Fruit fly (Drosophila melanogaster) whole organism, pupa: ENCODE data around the gene Wdfy2.

Source experiments
- CG10348 ChIP-seq: fragments of 200-800 bp; sonication (Bioruptor generic); IDR thresholded peaks from 2 replicates; pipeline ENCODE4 v1.3.6; 2022; ENCODE audit warnings: missing biosample characterization, missing genetic modification characterization
- CG12605 ChIP-seq: fragments of 200-800 bp; sonication (Bioruptor generic); IDR thresholded peaks from 2 replicates; pipeline ENCODE4 v1.3.6; 2022; ENCODE audit warnings: missing biosample characterization, missing genetic modification characterization
- CG13204 ChIP-seq: fragments of 200-800 bp; sonication (Bioruptor generic); optimal IDR thresholded peaks from 2 replicates; lab custom pipeline; 2018; ENCODE audit warnings: missing biosample characterization, mild to moderate bottlenecking, missing genetic modification characterization, moderate library complexity
- CG14655 ChIP-seq: fragments of 200-800 bp; sonication (Bioruptor generic); optimal IDR thresholded peaks from 3 replicates; lab custom pipeline; 2017; ENCODE audit warnings: mild to moderate bottlenecking, missing biosample characterization, missing genetic modification reagents, missing genetic modification characterization
- CG15710 ChIP-seq: fragments of 200-800 bp; sonication (Bioruptor generic); optimal IDR thresholded peaks from 2 replicates; lab custom pipeline; 2018; ENCODE audit warnings: missing biosample characterization, mild to moderate bottlenecking, missing genetic modification characterization, moderate library complexity
- CG17806 ChIP-seq: fragments of 200-800 bp; sonication (Bioruptor generic); optimal IDR thresholded peaks from 2 replicates; lab custom pipeline; 2018; ENCODE audit warnings: missing biosample characterization, mild to moderate bottlenecking, missing genetic modification characterization, moderate library complexity
- CG32121 ChIP-seq: fragments of 200-800 bp; sonication (Bioruptor generic); IDR thresholded peaks from 2 replicates; pipeline ENCODE4 v1.3.6; 2022; ENCODE audit warnings: missing biosample characterization, missing genetic modification characterization
- CG34367 ChIP-seq: fragments of 200-800 bp; sonication (Bioruptor generic); optimal IDR thresholded peaks from 2 replicates; lab custom pipeline; 2018; ENCODE audit warnings: missing biosample characterization, mild to moderate bottlenecking, missing genetic modification characterization
- CG4496 ChIP-seq: fragments of 200-800 bp; sonication (Bioruptor generic); IDR thresholded peaks from 3 replicates; pipeline ENCODE4 v1.3.6; 2022; ENCODE audit warnings: missing biosample characterization, missing genetic modification characterization
- CG8159 ChIP-seq: fragments of 200-800 bp; sonication (Bioruptor generic); optimal IDR thresholded peaks from 3 replicates; lab custom pipeline; 2018; ENCODE audit warnings: missing biosample characterization, mild to moderate bottlenecking, missing genetic modification characterization, moderate library complexity
- CG8301 ChIP-seq: fragments of 200-800 bp; sonication (Bioruptor generic); optimal IDR thresholded peaks from 2 replicates; lab custom pipeline; 2018; ENCODE audit warnings: missing biosample characterization, mild to moderate bottlenecking, missing genetic modification characterization
- CG9948 ChIP-seq: fragments of 200-800 bp; sonication (Bioruptor generic); optimal IDR thresholded peaks from 2 replicates; lab custom pipeline; 2018; ENCODE audit warnings: missing biosample characterization, mild to moderate bottlenecking, missing genetic modification characterization, moderate library complexity
- D1 ChIP-seq: fragments of 200-800 bp; sonication (Bioruptor generic); optimal IDR thresholded peaks from 2 replicates; lab custom pipeline; 2018; ENCODE audit warnings: missing biosample characterization, mild to moderate bottlenecking, missing genetic modification characterization, moderate library complexity
- EcR ChIP-seq: fragments of 200-800 bp; sonication (Bioruptor generic); optimal IDR thresholded peaks from 3 replicates; lab custom pipeline; 2019; ENCODE audit warnings: missing biosample characterization, missing genetic modification characterization, mild to moderate bottlenecking, moderate library complexity, missing genetic modification reagents
- Ets98B ChIP-seq: fragments of 200-800 bp; sonication (Bioruptor generic); IDR thresholded peaks from 2 replicates; pipeline ENCODE4 v1.3.6; 2022; ENCODE audit warnings: missing biosample characterization, missing genetic modification characterization
- Pif1A ChIP-seq: fragments of 200-800 bp; sonication (Bioruptor generic); optimal IDR thresholded peaks from 3 replicates; lab custom pipeline; 2016; ENCODE audit warnings: missing biosample characterization, missing genetic modification characterization
- Pif1B ChIP-seq: fragments of 200-800 bp; sonication (Bioruptor generic); optimal IDR thresholded peaks from 3 replicates; lab custom pipeline; 2016; ENCODE audit warnings: missing biosample characterization, missing genetic modification characterization
- Snoo ChIP-seq: fragments of 200-800 bp; sonication (Bioruptor generic); optimal IDR thresholded peaks from 3 replicates; lab custom pipeline; 2017; ENCODE audit warnings: missing biosample characterization, mild to moderate bottlenecking, missing genetic modification characterization, inconsistent platforms
- fd96Ca ChIP-seq: fragments of 200-800 bp; sonication (Bioruptor generic); IDR thresholded peaks from 3 replicates; pipeline ENCODE4 v1.3.6; 2022; ENCODE audit warnings: missing biosample characterization, missing genetic modification characterization
- gl ChIP-seq: fragments of 200-800 bp; sonication (Bioruptor generic); optimal IDR thresholded peaks from 2 replicates; lab custom pipeline; 2018; ENCODE audit warnings: missing biosample characterization, mild to moderate bottlenecking, missing genetic modification characterization
- rn ChIP-seq: fragments of 200-800 bp; sonication (Bioruptor generic); IDR thresholded peaks from 2 replicates; pipeline ENCODE4 v1.3.6; 2022; ENCODE audit warnings: missing biosample characterization, missing genetic modification characterization

The Wdfy2 gene

dm6 chr2L:10393467-10393866 lies 29.6 kb upstream of the Wdfy2 start:
- TF ChIP-seq EcR (GFP tag; lab: Kevin White, UChicago) (no peak), CG4496 (no peak), gl (no peak), CG32121 (no peak), CG12605 (GFP tag; lab: Robert Waterston, UW) (no peak), Pif1B (GFP tag; lab: Kevin White, UChicago) (no peak), CG15710 (no peak), Snoo (tag; lab: Kevin White, UChicago) (no peak), CG8301 (tag; lab: Kevin White, UChicago) (no peak), CG10348 (GFP tag; lab: Robert Waterston, UW) (no peak), CG13204 (GFP tag; lab: Kevin White, UChicago) (no peak), rn (GFP tag; lab: Robert Waterston, UW) (no peak), CG34367 (tag; lab: Kevin White, UChicago) (no peak), CG17806 (tag; lab: Kevin White, UChicago) (no peak)

DNA sequence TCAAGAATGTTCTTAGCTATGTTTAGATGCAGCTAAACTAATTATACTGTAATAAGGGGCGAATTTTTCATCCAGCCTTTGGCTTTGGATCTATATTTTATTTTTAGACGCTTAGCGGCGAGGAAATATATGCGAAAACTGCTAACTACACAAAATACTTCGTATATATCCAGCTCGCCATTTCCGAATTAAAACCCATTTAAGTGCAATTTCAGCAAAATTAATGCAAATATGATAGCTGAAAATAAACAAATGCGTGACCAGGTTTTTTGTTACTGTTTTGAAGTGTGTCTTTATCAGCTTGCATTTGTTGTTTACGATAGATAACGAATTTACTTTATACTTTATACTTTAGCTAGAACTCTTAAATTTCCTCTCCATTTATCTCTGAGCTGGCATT lies 28.1 kb upstream of the Wdfy2 start:
- TF ChIP-seq CG34367 (tag; lab: Kevin White, UChicago): no peak
- TF ChIP-seq fd96Ca (GFP tag; lab: Robert Waterston, UW): no peak
- no peak for TF ChIP-seq Ets98B
- TF ChIP-seq D1 (tag; lab: Kevin White, UChicago): no peak
- no peak for TF ChIP-seq EcR (GFP tag; lab: Kevin White, UChicago)
- no peak for TF ChIP-seq gl
- no peak for TF ChIP-seq CG15710
- no peak for TF ChIP-seq CG13204 (GFP tag; lab: Kevin White, UChicago)
- TF ChIP-seq CG4496: no peak
- TF ChIP-seq Pif1B (GFP tag; lab: Kevin White, UChicago): no peak
- no peak for TF ChIP-seq CG8159
- TF ChIP-seq rn (GFP tag; lab: Robert Waterston, UW): no peak
- TF ChIP-seq CG10348 (GFP tag; lab: Robert Waterston, UW): no peak
- TF ChIP-seq CG32121: no peak
- TF ChIP-seq Pif1A: no peak
- TF ChIP-seq Snoo (tag; lab: Kevin White, UChicago): no peak
- TF ChIP-seq CG14655 (GFP tag; lab: Kevin White, UChicago): no peak
- no peak for TF ChIP-seq CG8301 (tag; lab: Kevin White, UChicago)
- no peak for TF ChIP-seq CG12605 (GFP tag; lab: Robert Waterston, UW)
- no peak for TF ChIP-seq CG17806 (tag; lab: Kevin White, UChicago)

DNA sequence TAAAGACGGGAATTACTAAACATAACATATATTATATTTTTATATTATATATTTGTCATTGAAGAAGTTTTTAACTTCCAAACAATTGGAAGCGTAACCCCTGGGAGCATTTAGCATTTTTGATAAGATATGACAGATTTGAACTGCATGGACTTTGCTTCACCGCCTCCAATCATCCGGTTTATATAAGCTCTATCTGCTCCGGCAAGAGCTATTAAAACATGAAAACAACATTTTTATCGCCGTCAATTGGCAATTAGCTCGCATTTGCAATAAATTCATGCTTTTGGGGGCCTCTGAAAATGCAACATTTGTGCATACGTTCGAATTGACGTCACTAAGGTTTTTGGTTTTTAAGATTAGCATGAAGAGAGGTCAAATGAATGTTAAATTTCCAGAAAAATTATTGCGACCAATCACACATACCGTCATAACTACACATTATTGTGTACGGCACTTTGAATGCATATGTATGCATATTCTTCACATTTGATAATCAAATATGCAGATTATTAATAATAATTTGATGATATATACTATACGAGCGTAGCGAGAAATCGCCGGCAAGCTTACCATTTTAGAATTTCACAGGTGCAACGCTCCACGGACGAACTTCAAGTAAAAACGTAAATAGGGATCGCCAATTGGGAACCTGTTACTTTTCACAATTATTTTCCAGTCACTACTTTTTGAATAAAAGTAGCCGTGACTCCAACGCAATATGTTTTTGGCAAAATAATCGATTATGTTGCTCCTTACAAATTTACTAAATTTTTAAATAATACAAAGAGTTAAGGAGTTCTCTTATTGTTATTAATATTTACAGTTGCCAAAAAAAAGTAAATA lies 27.2 kb upstream of the Wdfy2 start, which contains the start of gene Mdh1:
Gene Mdh1, minus strand, starts transcription at position 691 of the 846 bp plus-strand sequence.
- peak; percentile 20 for TF ChIP-seq EcR (GFP tag; lab: Kevin White, UChicago)
- no peak for TF ChIP-seq CG8159

- no peak for TF ChIP-seq EcR (GFP tag; lab: Kevin White, UChicago)
- TF ChIP-seq CG4496: no peak
- TF ChIP-seq CG10348 (GFP tag; lab: Robert Waterston, UW): no peak
- no peak for TF ChIP-seq CG8159
- no peak for TF ChIP-seq CG14655 (GFP tag; lab: Kevin White, UChicago)
- no peak for TF ChIP-seq gl
- no peak for TF ChIP-seq CG9948 (tag; lab: Kevin White, UChicago)
- no peak for TF ChIP-seq rn (GFP tag; lab: Robert Waterston, UW)
- TF ChIP-seq fd96Ca (GFP tag; lab: Robert Waterston, UW): no peak
- TF ChIP-seq CG17806 (tag; lab: Kevin White, UChicago): no peak
- TF ChIP-seq Pif1A: no peak
- TF ChIP-seq, all 21 proteins: peak for 0
Observed at dm6 chr2L:10396488-10396824, 26.6 kb upstream of the Wdfy2 start, which contains the start of gene Cnot4. Gene Cnot4 (plus strand): TSS chr2L:10396716.

DNA sequence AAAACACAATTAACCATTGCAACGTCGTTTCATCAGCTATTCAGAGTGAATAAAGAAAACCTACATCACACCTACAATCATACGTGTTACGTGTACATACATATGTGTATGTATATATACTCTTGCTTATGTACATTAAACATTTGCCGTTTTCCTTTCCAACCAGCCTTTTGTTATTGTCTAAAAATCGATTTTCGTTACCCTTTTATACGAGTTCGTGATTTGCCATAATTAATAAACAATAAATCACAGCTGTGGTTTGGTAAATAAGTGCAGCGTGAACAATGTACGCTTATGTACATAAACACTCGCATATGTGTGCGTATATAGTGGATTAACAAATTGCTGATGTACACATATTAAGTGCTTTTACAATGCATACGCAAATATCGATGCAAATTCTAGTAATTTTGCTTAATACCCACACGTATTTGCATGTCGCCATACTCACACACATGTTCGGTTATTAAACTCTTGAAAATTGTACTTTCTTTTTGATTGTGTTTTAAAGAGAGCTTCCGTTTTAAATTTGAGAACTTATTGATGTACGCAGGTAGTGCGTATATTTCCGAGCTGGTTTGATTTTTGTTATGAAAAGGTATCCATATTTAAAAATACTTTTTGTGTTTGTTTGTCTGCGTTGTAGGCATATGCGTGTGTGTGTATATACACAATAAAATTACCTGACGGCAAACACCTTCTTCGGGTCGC lies 26.1 kb upstream of the Wdfy2 start:
- TF ChIP-seq CG8159 (no peak), Pif1A (no peak), EcR (GFP tag; lab: Kevin White, UChicago) (peak; percentile 41), Pif1B (GFP tag; lab: Kevin White, UChicago) (peak; percentile 28)

- no peak for TF ChIP-seq CG14655 (GFP tag; lab: Kevin White, UChicago)
- no peak for TF ChIP-seq CG13204 (GFP tag; lab: Kevin White, UChicago)
- TF ChIP-seq Pif1B (GFP tag; lab: Kevin White, UChicago): no peak
- TF ChIP-seq EcR (GFP tag; lab: Kevin White, UChicago): no peak
- TF ChIP-seq CG32121: no peak
- no peak for TF ChIP-seq Snoo (tag; lab: Kevin White, UChicago)
- TF ChIP-seq CG4496: no peak
Observed at dm6 chr2L:10403803-10404315, 19.2 kb upstream of the Wdfy2 start.
